Worm (Caenorhabditis elegans): ENCODE data around the gene F54D1.6.

ce11 chrIV:11273151-11273550 lies 14.5 kb upstream of the F54D1.6 start, which contains the start of gene gtl-2:
- TF ChIP-seq W03F9.2 (tag; optimal IDR thresholded peaks at IDR 0.05) (no peak), him-1 (tag; optimal IDR thresholded peaks at IDR 0.05) (no peak)

Data from whole organism, L4/young adult.